Worm (Caenorhabditis elegans): ENCODE measurements around the gene fbxa-160.

DNA sequence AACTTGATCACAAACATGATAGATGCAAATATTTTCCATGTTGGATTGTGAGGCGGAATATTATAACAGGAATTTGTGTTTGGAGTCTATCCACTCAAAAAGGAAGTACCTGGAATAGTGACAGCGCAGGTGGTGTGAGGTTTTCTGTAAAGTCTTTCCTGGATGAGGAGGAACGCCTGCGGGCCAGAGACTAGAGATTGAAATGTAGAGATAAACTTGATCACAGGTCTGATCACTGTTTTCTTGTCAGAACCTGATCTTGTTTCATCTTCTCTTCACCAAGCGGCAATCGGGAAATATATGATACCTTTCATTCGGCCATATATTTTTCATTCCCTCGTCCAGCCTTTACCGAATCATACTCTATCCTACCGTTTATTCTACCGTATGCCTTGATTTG lies 38.2 kb downstream of the fbxa-160 start, which contains the start of gene T07H3.8:
- TF ChIP-seq ama-1 (optimal IDR thresholded peaks at IDR 0.05) (no peak), flt-1 (GFP tag; IDR thresholded peaks at IDR 0.05) (no peak), hmg-4 (GFP tag; optimal IDR thresholded peaks at IDR 0.05) (no peak), ceh-36 (tag; optimal IDR thresholded peaks at IDR 0.05) (no peak), F13C5.2 (tag; optimal IDR thresholded peaks at IDR 0.05) (no peak), B0310.2 (tag; optimal IDR thresholded peaks at IDR 0.05) (no peak)
